Fruit fly (Drosophila melanogaster) whole organism, prepupa: ENCODE results near the gene CG5412.

Experiments
- Blimp-1 ChIP-seq: fragments of 200-800 bp; sonication (Bioruptor generic); optimal IDR thresholded peaks from 3 replicates; lab custom pipeline; 2017; ENCODE audit warnings: missing biosample characterization, missing genetic modification characterization, mild to moderate bottlenecking, moderate library complexity, missing genetic modification reagents
- CG10631 ChIP-seq: fragments of 200-800 bp; sonication (Bioruptor generic); optimal IDR thresholded peaks from 2 replicates; lab custom pipeline; 2016; ENCODE audit warnings: missing biosample characterization, missing genetic modification characterization
- CG10669 ChIP-seq: fragments of 200-800 bp; sonication (Bioruptor generic); optimal IDR thresholded peaks from 3 replicates; lab custom pipeline; 2018; ENCODE audit warnings: missing biosample characterization, mild to moderate bottlenecking, missing genetic modification characterization, moderate library complexity
- CG11902 ChIP-seq: fragments of 200-800 bp; sonication (Bioruptor generic); optimal IDR thresholded peaks from 3 replicates; lab custom pipeline; 2016; ENCODE audit warnings: missing biosample characterization, missing genetic modification characterization
- CG15336 ChIP-seq: fragments of 200-800 bp; sonication (Bioruptor generic); IDR thresholded peaks from 2 replicates; pipeline ENCODE4 v1.3.6; 2022; ENCODE audit warnings: missing biosample characterization, missing genetic modification characterization
- CG3919 ChIP-seq: fragments of 200-800 bp; sonication (Bioruptor generic); optimal IDR thresholded peaks from 3 replicates; lab custom pipeline; 2016; ENCODE audit warnings: missing biosample characterization, missing genetic modification characterization
- CG6163 ChIP-seq: fragments of 200-800 bp; sonication (Bioruptor generic); IDR thresholded peaks from 3 replicates; pipeline ENCODE4 v1.3.6; 2022; ENCODE audit warnings: missing biosample characterization, missing genetic modification characterization
- CG6276 ChIP-seq: fragments of 200-800 bp; sonication (Bioruptor generic); optimal IDR thresholded peaks from 2 replicates; lab custom pipeline; 2017; ENCODE audit warnings: missing biosample characterization, mild to moderate bottlenecking, missing genetic modification characterization
- CG6792 ChIP-seq: fragments of 200-800 bp; sonication (Bioruptor generic); optimal IDR thresholded peaks from 3 replicates; lab custom pipeline; 2016; ENCODE audit warnings: missing biosample characterization, missing genetic modification characterization
- CG7368 ChIP-seq: fragments of 200-800 bp; sonication (Bioruptor generic); optimal IDR thresholded peaks from 3 replicates; lab custom pipeline; 2016; ENCODE audit warnings: missing biosample characterization, missing genetic modification characterization
- Eip78C ChIP-seq: fragments of 200-800 bp; sonication (Bioruptor generic); peaks from one replicate; lab custom pipeline; 2016; ENCODE audit warnings: missing biosample characterization, missing genetic modification characterization
- Eip93F ChIP-seq: fragments of 200-800 bp; sonication (Bioruptor generic); optimal IDR thresholded peaks from 2 replicates; lab custom pipeline; 2016; ENCODE audit warnings: missing biosample characterization, mild to moderate bottlenecking, missing genetic modification characterization
- Ets21C ChIP-seq: fragments of 200-800 bp; sonication (Bioruptor generic); optimal IDR thresholded peaks from 3 replicates; lab custom pipeline; 2016; ENCODE audit warnings: missing biosample characterization, missing genetic modification characterization
- Hr38 ChIP-seq: sonication (Bioruptor generic); optimal IDR thresholded peaks from 2 replicates; lab custom pipeline; 2016; ENCODE audit warnings: missing biosample characterization, missing genetic modification characterization
- Hr39 ChIP-seq: fragments of 200-800 bp; sonication (Bioruptor generic); optimal IDR thresholded peaks from 2 replicates; lab custom pipeline; 2016; ENCODE audit warnings: missing biosample characterization, missing genetic modification characterization
- Hr4 ChIP-seq: fragments of 200-800 bp; sonication (Bioruptor generic); optimal IDR thresholded peaks from 3 replicates; lab custom pipeline; 2016; ENCODE audit warnings: missing biosample characterization, missing genetic modification characterization
- Met ChIP-seq: fragments of 200-800 bp; sonication (Bioruptor generic); optimal IDR thresholded peaks from 3 replicates; lab custom pipeline; 2016; ENCODE audit warnings: missing biosample characterization, missing genetic modification characterization
- OdsH ChIP-seq: fragments of 200-800 bp; sonication (Bioruptor generic); optimal IDR thresholded peaks from 3 replicates; lab custom pipeline; 2016; ENCODE audit warnings: missing biosample characterization, missing genetic modification characterization
- Sox14 ChIP-seq: fragments of 200-800 bp; sonication (Bioruptor generic); optimal IDR thresholded peaks from 3 replicates; lab custom pipeline; 2016; ENCODE audit warnings: missing biosample characterization, missing genetic modification characterization
- achi ChIP-seq: fragments of 200-800 bp; sonication (Bioruptor generic); optimal IDR thresholded peaks from 3 replicates; lab custom pipeline; 2016; ENCODE audit warnings: missing biosample characterization, missing genetic modification characterization
- dac ChIP-seq: fragments of 200-800 bp; sonication (Bioruptor generic); optimal IDR thresholded peaks from 2 replicates; lab custom pipeline; 2017; ENCODE audit warnings: missing biosample characterization, mild to moderate bottlenecking, missing genetic modification characterization
- dsx ChIP-seq: fragments of 200-800 bp; optimal IDR thresholded peaks from 3 replicates; lab custom pipeline; 2019; ENCODE audit warnings: missing biosample characterization, mild to moderate bottlenecking, missing genetic modification characterization, moderate library complexity; ENCODE audit not compliant: poor library complexity, severe bottlenecking
- eg ChIP-seq: fragments of 200-800 bp; sonication (Bioruptor generic); IDR thresholded peaks from 3 replicates; pipeline ENCODE4 v1.3.6; 2022; ENCODE audit warnings: missing biosample characterization, missing genetic modification characterization
- esn ChIP-seq: fragments of 200-800 bp; sonication (Bioruptor generic); optimal IDR thresholded peaks from 2 replicates; lab custom pipeline; 2016; ENCODE audit warnings: missing biosample characterization, mild to moderate bottlenecking, missing genetic modification characterization, moderate library complexity
- fd85E ChIP-seq: fragments of 200-800 bp; sonication (Bioruptor generic); optimal IDR thresholded peaks from 3 replicates; lab custom pipeline; 2016; ENCODE audit warnings: missing biosample characterization, missing genetic modification characterization
- fkh ChIP-seq: fragments of 200-800 bp; sonication (Bioruptor generic); optimal IDR thresholded peaks from 3 replicates; lab custom pipeline; 2017; ENCODE audit warnings: missing biosample characterization, mild to moderate bottlenecking, missing genetic modification characterization, moderate library complexity
- net ChIP-seq: fragments of 200-800 bp; sonication (Bioruptor generic); optimal IDR thresholded peaks from 3 replicates; lab custom pipeline; 2016; ENCODE audit warnings: missing biosample characterization, missing genetic modification characterization
- ss ChIP-seq, 2 experiments: fragments of 200-800 bp; sonication (Bioruptor generic); optimal IDR thresholded peaks; 2 replicates in 1 of 2; 3 replicates in 1 of 2; lab custom pipeline; 2017 to 2018; ENCODE audit warnings: mild to moderate bottlenecking in 2 of 2, missing biosample characterization in 2 of 2, missing genetic modification characterization in 2 of 2, moderate library complexity in 1 of 2
- svp ChIP-seq: fragments of 200-800 bp; sonication (Bioruptor generic); peaks from one replicate; lab custom pipeline; 2016; ENCODE audit warnings: missing biosample characterization, missing genetic modification characterization
- vri ChIP-seq: fragments of 200-800 bp; sonication (Bioruptor generic); optimal IDR thresholded peaks from 3 replicates; lab custom pipeline; 2016; ENCODE audit warnings: missing biosample characterization, mild to moderate bottlenecking, missing genetic modification characterization

The CG5412 gene

dm6 chr3R:20543220-20543619 lies 33.6 kb upstream of the CG5412 start:
- TF ChIP-seq CG10631 (no peak), Eip78C (peak; percentile 23)

- TF ChIP-seq svp (GFP tag; lab: Kevin White, UChicago) (peak; percentile 99), achi (no peak), fkh (GFP tag; lab: Kevin White, UChicago) (peak; percentile 15)
Measured at dm6 chr3R:20543719-20544118, 33.1 kb upstream of the CG5412 start.

- TF ChIP-seq net (no peak), fd85E (GFP tag; lab: Kevin White, UChicago) (no peak), CG6792 (GFP tag; lab: Kevin White, UChicago) (no peak), OdsH (GFP tag; lab: Kevin White, UChicago) (peak; percentile 17)
Measured at dm6 chr3R:20544952-20545351, 31.9 kb upstream of the CG5412 start.

- TF ChIP-seq ss (GFP tag; optimal IDR thresholded peaks at IDR 0.05; lab: Kevin White, UChicago) (no peak), svp (GFP tag; lab: Kevin White, UChicago) (peak; percentile 62), dac (GFP tag; lab: Kevin White, UChicago) (no peak), eg (peak; percentile 45; the same call in 1 of the 3 replicates), fkh (GFP tag; lab: Kevin White, UChicago) (peak; percentile 54), Eip93F (GFP tag; lab: Kevin White, UChicago) (no peak), CG6163 (GFP tag; lab: Robert Waterston, UW) (peak; percentile 31; the same call in 1 of the 3 replicates), Hr38 (GFP tag; lab: Kevin White, UChicago) (no peak)
- TF ChIP-seq, all 60 proteins: peak for 4
Measured at dm6 chr3R:20545678-20546077, 31.2 kb upstream of the CG5412 start.

dm6 chr3R:20546662-20547620 lies 29.9 kb upstream of the CG5412 start:
- TF ChIP-seq vri, result peak; percentile 59
- TF ChIP-seq dsx (GFP tag; lab: Kevin White, UChicago), result no peak
- no peak for TF ChIP-seq esn (GFP tag; lab: Kevin White, UChicago)
- no peak for TF ChIP-seq CG10631
- peak; percentile 1 for TF ChIP-seq Hr39
- TF ChIP-seq Ets21C (GFP tag; lab: Kevin White, UChicago), result no peak
- TF ChIP-seq Met (GFP tag; lab: Kevin White, UChicago), result peak; percentile 30
- peak; percentile 18 for TF ChIP-seq achi
- no peak for TF ChIP-seq eg
- TF ChIP-seq CG7368 (GFP tag; lab: Kevin White, UChicago), result no peak
- peak; percentile 18 for TF ChIP-seq fkh (GFP tag; lab: Kevin White, UChicago)
- TF ChIP-seq Hr4 (GFP tag; lab: Kevin White, UChicago), result peak; percentile 37
- peak; percentile 31 for TF ChIP-seq svp (GFP tag; lab: Kevin White, UChicago)
- no peak for TF ChIP-seq Eip93F (GFP tag; lab: Kevin White, UChicago)
- TF ChIP-seq Eip78C, result peak; percentile 70
- TF ChIP-seq OdsH (GFP tag; lab: Kevin White, UChicago), result peak; percentile 49
- TF ChIP-seq Sox14, result no peak
- TF ChIP-seq CG3919, result no peak
- TF ChIP-seq CG11902, result no peak
- TF ChIP-seq CG10669, result peak; percentile 26
- no peak for TF ChIP-seq Blimp-1 (GFP tag; lab: Kevin White, UChicago)
- peak; percentile 49 for TF ChIP-seq CG15336
- TF ChIP-seq CG6276 (GFP tag; lab: Kevin White, UChicago), result no peak
- peak; percentile 19; the same call in 1 of the 3 replicates for TF ChIP-seq CG6163 (GFP tag; lab: Robert Waterston, UW)
